Fruit fly (Drosophila melanogaster) whole organism, embryonic: Measurements from ENCODE around the gene ea.

Experiments used
- CG10431 ChIP-seq: fragments of 200-800 bp; sonication (Bioruptor generic); optimal IDR thresholded peaks from 3 replicates; lab custom pipeline; 2018; ENCODE audit warnings: missing biosample characterization, mild to moderate bottlenecking, missing genetic modification characterization
- CG11695 ChIP-seq: fragments of 200-800 bp; sonication (Bioruptor generic); IDR thresholded peaks from 3 replicates; pipeline ENCODE4 v1.3.6; 2022; ENCODE audit warnings: missing biosample characterization, missing genetic modification characterization
- CG11696 ChIP-seq: fragments of 200-800 bp; sonication (Bioruptor generic); IDR thresholded peaks from 2 replicates; pipeline ENCODE4 v1.3.6; 2022; ENCODE audit warnings: missing biosample characterization, missing genetic modification characterization
- CG12104 ChIP-seq: fragments of 200-800 bp; sonication (Bioruptor generic); optimal IDR thresholded peaks from 3 replicates; lab custom pipeline; 2016; ENCODE audit warnings: missing biosample characterization, missing genetic modification characterization
- CG13624 ChIP-seq: fragments of 200-800 bp; sonication (Bioruptor generic); optimal IDR thresholded peaks from 2 replicates; lab custom pipeline; 2016; ENCODE audit warnings: missing biosample characterization, missing genetic modification characterization
- CG14441 ChIP-seq: fragments of 200-800 bp; sonication (Bioruptor generic); IDR thresholded peaks from 2 replicates; pipeline ENCODE4 v1.3.6; 2022; ENCODE audit warnings: missing biosample characterization, missing genetic modification characterization
- CG15011 ChIP-seq: fragments of 200-800 bp; sonication (Bioruptor generic); optimal IDR thresholded peaks from 3 replicates; lab custom pipeline; 2018; ENCODE audit warnings: missing biosample characterization, mild to moderate bottlenecking, missing genetic modification characterization
- CG1602 ChIP-seq: fragments of 200-800 bp; sonication (Bioruptor generic); optimal IDR thresholded peaks from 3 replicates; lab custom pipeline; 2016; ENCODE audit warnings: missing biosample characterization, missing genetic modification characterization
- CG17186 ChIP-seq: fragments of 200-800 bp; sonication (Bioruptor generic); optimal IDR thresholded peaks from 3 replicates; lab custom pipeline; 2017; ENCODE audit warnings: missing biosample characterization, missing genetic modification reagents, missing genetic modification characterization
- CG1792 ChIP-seq: fragments of 200-800 bp; sonication (Bioruptor generic); optimal IDR thresholded peaks from 2 replicates; lab custom pipeline; 2016; ENCODE audit warnings: missing biosample characterization, missing genetic modification characterization
- CG2202 ChIP-seq: fragments of 200-800 bp; sonication (Bioruptor generic); optimal IDR thresholded peaks from 2 replicates; lab custom pipeline; 2018; ENCODE audit warnings: missing biosample characterization, mild to moderate bottlenecking, missing genetic modification characterization
- CG2875 ChIP-seq: fragments of 200-800 bp; sonication (Bioruptor generic); optimal IDR thresholded peaks from 2 replicates; lab custom pipeline; 2017; ENCODE audit warnings: missing biosample characterization, mild to moderate bottlenecking, missing genetic modification characterization, missing genetic modification reagents
- CG3163 ChIP-seq: fragments of 200-800 bp; sonication (Bioruptor generic); optimal IDR thresholded peaks from 3 replicates; lab custom pipeline; 2016; ENCODE audit warnings: missing biosample characterization, missing genetic modification characterization
- CG4424 ChIP-seq: fragments of 200-800 bp; sonication (Bioruptor generic); optimal IDR thresholded peaks from 3 replicates; lab custom pipeline; 2016; ENCODE audit warnings: missing biosample characterization, missing genetic modification characterization
- CG5245 ChIP-seq: fragments of 200-800 bp; sonication (Bioruptor generic); optimal IDR thresholded peaks from 3 replicates; lab custom pipeline; 2016; ENCODE audit warnings: missing biosample characterization, missing genetic modification characterization
- CG6689 ChIP-seq: fragments of 200-800 bp; sonication (Bioruptor generic); IDR thresholded peaks from 2 replicates; pipeline ENCODE4 v1.3.6; 2022; ENCODE audit warnings: missing biosample characterization, missing genetic modification characterization
- CG6854 ChIP-seq: fragments of 200-800 bp; sonication (Bioruptor generic); optimal IDR thresholded peaks from 3 replicates; lab custom pipeline; 2017; ENCODE audit warnings: missing biosample characterization, mild to moderate bottlenecking, missing genetic modification characterization
- CG7928 ChIP-seq: fragments of 200-800 bp; sonication (Bioruptor generic); optimal IDR thresholded peaks from 2 replicates; lab custom pipeline; 2017; ENCODE audit warnings: missing biosample characterization, mild to moderate bottlenecking, missing genetic modification characterization
- CG8290 ChIP-seq, 3 experiments: fragments of 200-800 bp; sonication (Bioruptor generic); optimal IDR thresholded peaks; 2 replicates each; lab custom pipeline; 2016 to 2019; ENCODE audit warnings: missing biosample characterization in 3 of 3, missing genetic modification characterization in 3 of 3, mild to moderate bottlenecking in 2 of 3, moderate library complexity in 1 of 3
- CG8924 ChIP-seq: fragments of 200-800 bp; optimal IDR thresholded peaks from 3 replicates; lab custom pipeline; 2019; ENCODE audit warnings: missing biosample characterization, mild to moderate bottlenecking, missing genetic modification characterization, moderate library complexity
- CG8944 ChIP-seq: fragments of 200-800 bp; sonication (Bioruptor generic); optimal IDR thresholded peaks from 3 replicates; lab custom pipeline; 2016; ENCODE audit warnings: missing biosample characterization, missing genetic modification characterization
- CG9797 ChIP-seq: fragments of 200-800 bp; sonication (Bioruptor generic); optimal IDR thresholded peaks from 3 replicates; lab custom pipeline; 2018; ENCODE audit warnings: missing biosample characterization, mild to moderate bottlenecking, missing genetic modification characterization
- CG9817 ChIP-seq: fragments of 200-800 bp; sonication (Bioruptor generic); optimal IDR thresholded peaks from 2 replicates; lab custom pipeline; 2018; ENCODE audit warnings: missing biosample characterization, mild to moderate bottlenecking, missing genetic modification characterization, moderate library complexity
- H2.0 ChIP-seq: fragments of 200-800 bp; sonication (Bioruptor generic); IDR thresholded peaks from 2 replicates; pipeline ENCODE4 v1.3.6; 2022; ENCODE audit warnings: missing biosample characterization, missing genetic modification characterization
- Myb ChIP-seq: fragments of 200-800 bp; sonication (Bioruptor generic); optimal IDR thresholded peaks from 2 replicates; lab custom pipeline; 2016; ENCODE audit warnings: missing biosample characterization, missing genetic modification characterization
- Poxn ChIP-seq: fragments of 200-800 bp; sonication (Bioruptor generic); IDR thresholded peaks from 2 replicates; pipeline ENCODE4 v1.3.6; 2022; ENCODE audit warnings: missing biosample characterization, missing genetic modification characterization
- Rx ChIP-seq: fragments of 200-800 bp; sonication (Bioruptor generic); IDR thresholded peaks from 2 replicates; pipeline ENCODE4 v1.3.6; 2022; ENCODE audit warnings: missing biosample characterization, missing genetic modification characterization
- Spps ChIP-seq: fragments of 200-800 bp; sonication (Bioruptor generic); optimal IDR thresholded peaks from 2 replicates; lab custom pipeline; 2018; ENCODE audit warnings: missing biosample characterization, mild to moderate bottlenecking, missing genetic modification characterization
- Stat92E ChIP-seq, 3 experiments: fragments of >200 bp in 2 of 3; fragments of 200-800 bp in 1 of 3; sonication (Bioruptor generic) in 1 of 3; optimal IDR thresholded peaks; 2 replicates each; lab custom pipeline; 2017 to 2019; ENCODE audit warnings: missing biosample characterization in 3 of 3, missing genetic modification characterization in 3 of 3, mild to moderate bottlenecking in 1 of 3, moderate library complexity in 1 of 3
- Usf ChIP-seq: fragments of 200-800 bp; sonication (Bioruptor generic); optimal IDR thresholded peaks from 2 replicates; lab custom pipeline; 2017; ENCODE audit warnings: missing genotype, missing biosample characterization, missing genetic modification characterization
- Vsx1 ChIP-seq: fragments of 200-800 bp; sonication (Bioruptor generic); optimal IDR thresholded peaks from 2 replicates; lab custom pipeline; 2017; ENCODE audit warnings: missing biosample characterization, mild to moderate bottlenecking, missing genetic modification characterization, missing genetic modification reagents
- ara ChIP-seq: fragments of 200-800 bp; sonication (Bioruptor generic); IDR thresholded peaks from 2 replicates; pipeline ENCODE4 v1.3.6; 2022; ENCODE audit warnings: missing biosample characterization, missing genetic modification characterization
- ato ChIP-seq: fragments of 200-800 bp; sonication (Bioruptor generic); IDR thresholded peaks from 2 replicates; pipeline ENCODE4 v1.3.6; 2022; ENCODE audit warnings: missing biosample characterization, missing genetic modification characterization; ENCODE audit not compliant: partially characterized antibody
- chif ChIP-seq, 2 experiments: fragments of 200-800 bp; sonication (Bioruptor generic); optimal IDR thresholded peaks; 3 replicates each; lab custom pipeline; 2016; ENCODE audit warnings: missing biosample characterization in 2 of 2, missing genetic modification characterization in 2 of 2
- chn ChIP-seq: fragments of 200-800 bp; sonication (Bioruptor generic); optimal IDR thresholded peaks from 2 replicates; lab custom pipeline; 2016; ENCODE audit warnings: missing biosample characterization, missing genetic modification characterization
- fd3F ChIP-seq: fragments of 200-800 bp; sonication (Bioruptor generic); optimal IDR thresholded peaks from 2 replicates; lab custom pipeline; 2018; ENCODE audit warnings: missing biosample characterization, mild to moderate bottlenecking, missing genetic modification characterization, moderate library complexity
- h ChIP-seq: fragments of >200 bp; optimal IDR thresholded peaks from 2 replicates; lab custom pipeline; 2017
- hb ChIP-seq: fragments of 200-800 bp; sonication (Bioruptor generic); IDR thresholded peaks from 3 replicates; pipeline ENCODE4 v1.3.6; 2022; ENCODE audit warnings: missing biosample characterization, missing genetic modification characterization; ENCODE audit not compliant: partially characterized antibody
- her ChIP-seq: fragments of 200-800 bp; sonication (Bioruptor generic); optimal IDR thresholded peaks from 2 replicates; lab custom pipeline; 2016; ENCODE audit warnings: missing biosample characterization, missing genetic modification characterization
- inv ChIP-seq: fragments of 200-800 bp; sonication (Bioruptor generic); IDR thresholded peaks from 2 replicates; pipeline ENCODE4 v1.3.6; 2022; ENCODE audit warnings: missing biosample characterization, missing genetic modification characterization; ENCODE audit not compliant: partially characterized antibody
- jing ChIP-seq: fragments of 200-800 bp; sonication (Bioruptor generic); optimal IDR thresholded peaks from 2 replicates; lab custom pipeline; 2018; ENCODE audit warnings: missing biosample characterization, mild to moderate bottlenecking, missing genetic modification characterization
- lab ChIP-seq: fragments of 200-800 bp; sonication (Bioruptor generic); optimal IDR thresholded peaks from 3 replicates; lab custom pipeline; 2017; ENCODE audit warnings: missing biosample characterization, missing genetic modification characterization, mild to moderate bottlenecking, moderate library complexity, missing genetic modification reagents
- otp ChIP-seq: fragments of 200-800 bp; sonication (Bioruptor generic); IDR thresholded peaks from 3 replicates; pipeline ENCODE4, ENCODE4 v1.3.6; 2022; ENCODE audit warnings: missing biosample characterization, missing genetic modification characterization
- pnt ChIP-seq: fragments of 200-800 bp; sonication (Bioruptor generic); optimal IDR thresholded peaks from 3 replicates; lab custom pipeline; 2016; ENCODE audit warnings: missing biosample characterization, missing genetic modification characterization
- stc ChIP-seq: fragments of 200-800 bp; sonication (Bioruptor generic); IDR thresholded peaks from 2 replicates; pipeline ENCODE4 v1.3.6; 2022; ENCODE audit warnings: missing biosample characterization, missing genetic modification characterization
- sug ChIP-seq: fragments of 200-800 bp; optimal IDR thresholded peaks from 2 replicates; lab custom pipeline; 2019; ENCODE audit warnings: missing biosample characterization, mild to moderate bottlenecking, missing genetic modification characterization, moderate library complexity
- trem ChIP-seq: fragments of 200-800 bp; optimal IDR thresholded peaks from 3 replicates; lab custom pipeline; 2019; ENCODE audit warnings: missing biosample characterization, mild to moderate bottlenecking, missing genetic modification characterization, moderate library complexity
- tx ChIP-seq: fragments of 200-800 bp; sonication (Bioruptor generic); optimal IDR thresholded peaks from 2 replicates; lab custom pipeline; 2016; ENCODE audit warnings: missing biosample characterization, missing genetic modification characterization
- yki ChIP-seq: fragments of >200 bp; optimal IDR thresholded peaks from 3 replicates; lab custom pipeline; 2018

Gene ea

dm6 chr3R:15319912-15320746 is 8.4 kb upstream of the ea start, which contains the start of the genes CG6276 and CG44040 (continued):
- TF ChIP-seq lab (GFP tag; lab: Kevin White, UChicago) (peak; percentile 76), chn (GFP tag; lab: Kevin White, UChicago) (peak; percentile 16), h (lab: Kevin White, UChicago) (no peak), H2.0 (peak; percentile 8; the same call in 1 of the 2 replicates), CG6689 (GFP tag; lab: Robert Waterston, UW) (peak; percentile 74), CG4424 (GFP tag; lab: Kevin White, UChicago) (peak; percentile 40), CG3163 (GFP tag; lab: Kevin White, UChicago) (peak; percentile 2), CG1602 (no peak), fd3F (peak; percentile 5), Stat92E (GFP tag; optimal IDR thresholded peaks at IDR 0.05; lab: Kevin White, UChicago) (no peak), CG8944 (GFP tag; lab: Kevin White, UChicago) (peak; percentile 13), CG15011 (no peak), Poxn (GFP tag; lab: Robert Waterston, UW) (no peak), sug (tag; lab: Kevin White, UChicago) (peak; percentile 49), trem (tag; lab: Kevin White, UChicago) (peak; percentile 27), CG5245 (GFP tag; lab: Kevin White, UChicago) (no peak), tx (GFP tag; lab: Kevin White, UChicago) (peak; percentile 52), CG10431 (GFP tag; lab: Kevin White, UChicago) (no peak), Usf (GFP tag; lab: Kevin White, UChicago) (peak; percentile 11), CG2875 (GFP tag; lab: Kevin White, UChicago) (peak; percentile 14), CG9817 (tag; lab: Kevin White, UChicago) (peak; percentile 42), CG11695 (GFP tag; lab: Robert Waterston, UW) (peak; percentile 6; the same call in 1 of the 3 replicates), CG17186 (GFP tag; lab: Kevin White, UChicago) (no peak), yki (lab: Kevin White, UChicago) (no peak), Spps (no peak), CG12104 (GFP tag; lab: Kevin White, UChicago) (peak; percentile 13), chif (GFP tag; optimal IDR thresholded peaks at IDR 0.05; lab: Kevin White, UChicago) (peak in 1 of 2 experiments; percentile 25), CG9797 (no peak), CG11696 (peak; percentile 11; the same call in 1 of the 2 replicates), CG13624 (GFP tag; lab: Kevin White, UChicago) (peak; percentile 73), Rx (GFP tag; lab: Robert Waterston, UW) (no peak), jing (GFP tag; lab: Kevin White, UChicago) (no peak), CG8924 (tag; lab: Kevin White, UChicago) (peak; percentile 41), ara (GFP tag; lab: Robert Waterston, UW) (0 out of 2 replicates have a peak, but pooled peaks have one; percentile 4), CG8290 (GFP tag; optimal IDR thresholded peaks at IDR 0.05; lab: Kevin White, UChicago) (no peak), CG8290 (tag; optimal IDR thresholded peaks at IDR 0.05; lab: Kevin White, UChicago) (peak; percentile 24 to 69), her (GFP tag; lab: Kevin White, UChicago) (peak; percentile 4), otp (GFP tag; lab: Robert Waterston, UW) (0 out of 3 replicates have a peak, but pooled peaks have one; percentile 23), CG7928 (GFP tag; lab: Kevin White, UChicago) (no peak), Myb (GFP tag; lab: Kevin White, UChicago) (no peak), CG6854 (no peak), Vsx1 (GFP tag; lab: Kevin White, UChicago) (no peak), stc (GFP tag; lab: Robert Waterston, UW) (no peak), CG14441 (GFP tag; lab: Robert Waterston, UW) (peak; percentile 59), CG1792 (peak; percentile 63), ato (no peak), hb (no peak), pnt (no peak), CG2202 (no peak), inv (GFP tag; lab: Robert Waterston, UW) (no peak)
